Fruit fly (Drosophila melanogaster) whole organism, pupa: ENCODE data around the gene CG11600.

Source experiments
- CG15710 ChIP-seq: fragments of 200-800 bp; sonication (Bioruptor generic); optimal IDR thresholded peaks from 2 replicates; lab custom pipeline; 2018; ENCODE audit warnings: missing biosample characterization, mild to moderate bottlenecking, missing genetic modification characterization, moderate library complexity
- CG9948 ChIP-seq: fragments of 200-800 bp; sonication (Bioruptor generic); optimal IDR thresholded peaks from 2 replicates; lab custom pipeline; 2018; ENCODE audit warnings: missing biosample characterization, mild to moderate bottlenecking, missing genetic modification characterization, moderate library complexity
- D1 ChIP-seq: fragments of 200-800 bp; sonication (Bioruptor generic); optimal IDR thresholded peaks from 2 replicates; lab custom pipeline; 2018; ENCODE audit warnings: missing biosample characterization, mild to moderate bottlenecking, missing genetic modification characterization, moderate library complexity
- EcR ChIP-seq: fragments of 200-800 bp; sonication (Bioruptor generic); optimal IDR thresholded peaks from 3 replicates; lab custom pipeline; 2019; ENCODE audit warnings: missing biosample characterization, missing genetic modification characterization, mild to moderate bottlenecking, moderate library complexity, missing genetic modification reagents
- gl ChIP-seq: fragments of 200-800 bp; sonication (Bioruptor generic); optimal IDR thresholded peaks from 2 replicates; lab custom pipeline; 2018; ENCODE audit warnings: missing biosample characterization, mild to moderate bottlenecking, missing genetic modification characterization

DNA sequence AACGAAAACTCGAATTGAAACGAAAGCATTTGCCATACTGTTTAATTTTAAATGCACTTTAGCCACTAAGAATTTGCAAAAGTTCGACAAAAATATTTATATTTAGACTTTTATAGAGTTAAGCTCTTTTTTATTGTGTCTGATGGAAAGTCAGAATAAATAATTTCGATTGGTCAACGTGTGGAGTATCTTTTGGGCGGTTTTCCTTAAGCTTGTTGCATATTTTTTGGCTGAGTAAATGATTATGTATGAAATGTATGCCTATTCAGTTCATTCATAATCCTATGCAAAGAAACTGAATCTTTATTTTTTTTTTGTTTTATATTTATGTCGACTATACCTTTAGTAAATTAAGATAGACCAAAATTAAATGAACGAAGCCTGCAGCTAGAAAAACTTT lies 16.4 kb downstream of the CG11600 start:
- TF ChIP-seq EcR (GFP tag; lab: Kevin White, UChicago) (no peak), gl (tag; lab: Kevin White, UChicago) (no peak), CG15710 (tag; lab: Kevin White, UChicago) (no peak), CG9948 (tag; lab: Kevin White, UChicago) (no peak), D1 (tag; lab: Kevin White, UChicago) (no peak)
